Fruit fly (Drosophila melanogaster) whole organism, embryonic: ENCODE measurements around the gene CG6656.

Experiments used
- Atf-2 ChIP-seq: fragments of 200-800 bp; sonication (Bioruptor generic); optimal IDR thresholded peaks from 2 replicates; lab custom pipeline; 2016; ENCODE audit warnings: missing biosample characterization, missing genetic modification characterization
- Bteb2 ChIP-seq: fragments of 200-800 bp; sonication (Bioruptor generic); optimal IDR thresholded peaks from 2 replicates; lab custom pipeline; 2016; ENCODE audit warnings: missing biosample characterization, missing genetic modification characterization
- CG10209 ChIP-seq: fragments of 200-800 bp; sonication (Bioruptor generic); optimal IDR thresholded peaks from 3 replicates; lab custom pipeline; 2017; ENCODE audit warnings: missing biosample characterization, mild to moderate bottlenecking, missing genetic modification characterization, missing genetic modification reagents
- CG10543 ChIP-seq: fragments of 200-800 bp; sonication (Bioruptor generic); optimal IDR thresholded peaks from 3 replicates; lab custom pipeline; 2017; ENCODE audit warnings: missing biosample characterization, mild to moderate bottlenecking, missing genetic modification characterization, moderate library complexity
- CG11093 ChIP-seq: fragments of 200-800 bp; sonication (Bioruptor generic); IDR thresholded peaks from 3 replicates; pipeline ENCODE4 v1.3.6; 2022; ENCODE audit warnings: missing biosample characterization, missing genetic modification characterization
- CG12942 ChIP-seq: fragments of 200-800 bp; sonication (Bioruptor generic); optimal IDR thresholded peaks from 3 replicates; lab custom pipeline; 2016; ENCODE audit warnings: missing biosample characterization, missing genetic modification characterization
- CG14710 ChIP-seq: fragments of 200-800 bp; sonication (Bioruptor generic); optimal IDR thresholded peaks from 3 replicates; lab custom pipeline; 2019; ENCODE audit warnings: missing biosample characterization, mild to moderate bottlenecking, missing genetic modification characterization, moderate library complexity
- CG14860 ChIP-seq: fragments of 200-800 bp; sonication (Bioruptor generic); IDR thresholded peaks from 3 replicates; pipeline ENCODE4 v1.3.6; 2022; ENCODE audit warnings: missing biosample characterization, missing genetic modification characterization; ENCODE audit not compliant: partially characterized antibody
- CG15601 ChIP-seq: fragments of 200-800 bp; sonication (Bioruptor generic); optimal IDR thresholded peaks from 3 replicates; lab custom pipeline; 2019; ENCODE audit warnings: missing biosample characterization, mild to moderate bottlenecking, missing genetic modification characterization, moderate library complexity
- CG15696 ChIP-seq: fragments of 200-800 bp; sonication (Bioruptor generic); optimal IDR thresholded peaks from 2 replicates; lab custom pipeline; 2019; ENCODE audit warnings: missing biosample characterization, mild to moderate bottlenecking, missing genetic modification characterization, moderate library complexity
- CG17361 ChIP-seq: fragments of 200-800 bp; sonication (Bioruptor generic); IDR thresholded peaks from 3 replicates; pipeline ENCODE4 v1.3.6; 2022; ENCODE audit warnings: missing biosample characterization, missing genetic modification characterization
- CG18262 ChIP-seq: fragments of 200-800 bp; optimal IDR thresholded peaks from 3 replicates; lab custom pipeline; 2019; ENCODE audit warnings: missing biosample characterization, mild to moderate bottlenecking, missing genetic modification characterization, moderate library complexity
- CG30431 ChIP-seq: fragments of 200-800 bp; sonication (Bioruptor generic); optimal IDR thresholded peaks from 2 replicates; lab custom pipeline; 2017; ENCODE audit warnings: missing biosample characterization, missing genetic modification characterization
- CG31441 ChIP-seq: fragments of 200-800 bp; sonication (Bioruptor generic); IDR thresholded peaks from 2 replicates; pipeline ENCODE4 v1.3.6; 2022; ENCODE audit warnings: missing biosample characterization, missing genetic modification characterization
- CG3281 ChIP-seq: fragments of 200-800 bp; sonication (Bioruptor generic); optimal IDR thresholded peaks from 3 replicates; lab custom pipeline; 2017; ENCODE audit warnings: missing biosample characterization, mild to moderate bottlenecking, missing genetic modification characterization
- CG34422 ChIP-seq: fragments of 200-800 bp; sonication (Bioruptor generic); IDR thresholded peaks from 3 replicates; pipeline ENCODE4 v1.3.6; 2022; ENCODE audit warnings: missing biosample characterization, missing genetic modification characterization
- CG6689 ChIP-seq: fragments of 200-800 bp; sonication (Bioruptor generic); IDR thresholded peaks from 2 replicates; pipeline ENCODE4 v1.3.6; 2022; ENCODE audit warnings: missing biosample characterization, missing genetic modification characterization
- CG9817 ChIP-seq: fragments of 200-800 bp; sonication (Bioruptor generic); optimal IDR thresholded peaks from 2 replicates; lab custom pipeline; 2018; ENCODE audit warnings: missing biosample characterization, mild to moderate bottlenecking, missing genetic modification characterization, moderate library complexity
- Dek ChIP-seq: fragments of 200-800 bp; sonication (Bioruptor generic); optimal IDR thresholded peaks from 3 replicates; lab custom pipeline; 2019; ENCODE audit warnings: missing biosample characterization, mild to moderate bottlenecking, missing genetic modification characterization, moderate library complexity
- Drgx ChIP-seq: fragments of 200-800 bp; sonication (Bioruptor generic); IDR thresholded peaks from 2 replicates; pipeline ENCODE4 v1.3.6; 2022; ENCODE audit warnings: missing biosample characterization, missing genetic modification characterization
- Ets65A ChIP-seq: fragments of 200-800 bp; sonication (Bioruptor generic); peaks from one replicate; lab custom pipeline; 2016; ENCODE audit warnings: missing biosample characterization, missing genetic modification characterization
- HLH4C ChIP-seq: fragments of 200-800 bp; sonication (Bioruptor generic); IDR thresholded peaks from 3 replicates; pipeline ENCODE4 v1.3.6; 2022; ENCODE audit warnings: missing biosample characterization, missing genetic modification characterization; ENCODE audit not compliant: partially characterized antibody
- HLHmδ ChIP-seq: fragments of 200-800 bp; sonication (Bioruptor generic); optimal IDR thresholded peaks from 2 replicates; lab custom pipeline; 2018; ENCODE audit warnings: missing biosample characterization, mild to moderate bottlenecking, missing genetic modification characterization, moderate library complexity
- Mes4 ChIP-seq: fragments of 200-800 bp; sonication (Bioruptor generic); optimal IDR thresholded peaks from 2 replicates; lab custom pipeline; 2016; ENCODE audit warnings: missing biosample characterization, missing genetic modification characterization
- Ptx1 ChIP-seq: fragments of 200-800 bp; sonication (Bioruptor generic); IDR thresholded peaks from 2 replicates; pipeline ENCODE4 v1.3.6; 2022; ENCODE audit warnings: missing biosample characterization, missing genetic modification characterization
- Sox102F ChIP-seq: fragments of 200-800 bp; sonication (Bioruptor generic); optimal IDR thresholded peaks from 2 replicates; lab custom pipeline; 2018; ENCODE audit warnings: missing biosample characterization, mild to moderate bottlenecking, missing genetic modification characterization, moderate library complexity
- Spps ChIP-seq: fragments of 200-800 bp; sonication (Bioruptor generic); optimal IDR thresholded peaks from 2 replicates; lab custom pipeline; 2018; ENCODE audit warnings: missing biosample characterization, mild to moderate bottlenecking, missing genetic modification characterization
- Tbp ChIP-seq: fragments of >200 bp; optimal IDR thresholded peaks from 2 replicates; lab custom pipeline; 2018; ENCODE audit warnings: missing biosample characterization, missing genetic modification characterization
- YL-1 ChIP-seq: fragments of 200-800 bp; sonication (Bioruptor generic); optimal IDR thresholded peaks from 3 replicates; lab custom pipeline; 2017; ENCODE audit warnings: missing biosample characterization, mild to moderate bottlenecking, missing genetic modification characterization
- ap ChIP-seq: fragments of 200-800 bp; sonication (Bioruptor generic); IDR thresholded peaks from 2 replicates; pipeline ENCODE4 v1.3.6; 2022; ENCODE audit warnings: missing biosample characterization, missing genetic modification characterization
- bab2 ChIP-seq: fragments of 200-800 bp; sonication (Bioruptor generic); optimal IDR thresholded peaks from 2 replicates; lab custom pipeline; 2016; ENCODE audit warnings: missing biosample characterization, missing genetic modification characterization
- cad ChIP-seq: fragments of >200 bp; optimal IDR thresholded peaks from 2 replicates; lab custom pipeline; 2017; ENCODE audit warnings: missing biosample characterization, missing genetic modification characterization
- chif ChIP-seq, 2 experiments: fragments of 200-800 bp; sonication (Bioruptor generic); optimal IDR thresholded peaks; 3 replicates each; lab custom pipeline; 2016; ENCODE audit warnings: missing biosample characterization in 2 of 2, missing genetic modification characterization in 2 of 2
- disco-r ChIP-seq: fragments of 200-800 bp; sonication (Bioruptor generic); optimal IDR thresholded peaks from 2 replicates; lab custom pipeline; 2016; ENCODE audit warnings: missing biosample characterization, missing genetic modification characterization
- dmrt11E ChIP-seq: fragments of 200-800 bp; sonication (Bioruptor generic); optimal IDR thresholded peaks from 3 replicates; lab custom pipeline; 2018; ENCODE audit warnings: missing biosample characterization, mild to moderate bottlenecking, missing genetic modification characterization, moderate library complexity
- ems ChIP-seq: fragments of 200-800 bp; sonication (Bioruptor generic); optimal IDR thresholded peaks from 3 replicates; lab custom pipeline; 2016; ENCODE audit warnings: missing biosample characterization, missing genetic modification characterization
- gem ChIP-seq: fragments of 200-800 bp; sonication (Bioruptor generic); optimal IDR thresholded peaks from 2 replicates; lab custom pipeline; 2019; ENCODE audit warnings: missing biosample characterization, mild to moderate bottlenecking, missing genetic modification characterization, moderate library complexity
- h ChIP-seq: fragments of >200 bp; optimal IDR thresholded peaks from 2 replicates; lab custom pipeline; 2017
- klu ChIP-seq: fragments of 200-800 bp; sonication (Bioruptor generic); IDR thresholded peaks from 2 replicates; pipeline ENCODE4 v1.3.6; 2022; ENCODE audit warnings: missing biosample characterization, missing genetic modification characterization
- lilli ChIP-seq: fragments of 200-800 bp; sonication (Bioruptor generic); optimal IDR thresholded peaks from 3 replicates; lab custom pipeline; 2016; ENCODE audit warnings: missing biosample characterization, missing genetic modification characterization
- lov ChIP-seq, 2 experiments: fragments of 200-800 bp in 1 of 2; fragments of >200 bp in 1 of 2; sonication (Bioruptor generic) in 1 of 2; IDR thresholded peaks in 1 of 2; optimal IDR thresholded peaks in 1 of 2; 2 replicates in 1 of 2; 3 replicates in 1 of 2; pipeline versions ENCODE4 v1.3.6 to Lab custom; 2017 to 2022; ENCODE audit warnings: missing biosample characterization in 1 of 2, missing genetic modification characterization in 1 of 2
- mirr ChIP-seq: fragments of 200-800 bp; sonication (Bioruptor generic); optimal IDR thresholded peaks from 3 replicates; lab custom pipeline; 2018; ENCODE audit warnings: missing biosample characterization, mild to moderate bottlenecking, missing genetic modification characterization
- nmo ChIP-seq: fragments of 200-800 bp; sonication (Bioruptor generic); optimal IDR thresholded peaks from 2 replicates; lab custom pipeline; 2018; ENCODE audit warnings: missing biosample characterization, mild to moderate bottlenecking, missing genetic modification characterization, moderate library complexity
- phol ChIP-seq: fragments of 200-800 bp; sonication (Bioruptor generic); optimal IDR thresholded peaks from 3 replicates; lab custom pipeline; 2018; ENCODE audit warnings: missing biosample characterization, mild to moderate bottlenecking, missing genetic modification characterization, moderate library complexity
- rib ChIP-seq: fragments of 200-800 bp; sonication (Bioruptor generic); IDR thresholded peaks from 2 replicates; pipeline ENCODE4 v1.3.6; 2022; ENCODE audit warnings: missing biosample characterization, missing genetic modification characterization
- sens ChIP-seq: fragments of 200-800 bp; sonication (Bioruptor generic); peaks from one replicate; lab custom pipeline; 2016; ENCODE audit warnings: missing biosample characterization, missing genetic modification characterization
- twi ChIP-seq: fragments of 200-800 bp; optimal IDR thresholded peaks from 2 replicates; lab custom pipeline; 2019; ENCODE audit warnings: missing biosample characterization, mild to moderate bottlenecking, missing genetic modification characterization, moderate library complexity
- tx ChIP-seq: fragments of 200-800 bp; sonication (Bioruptor generic); optimal IDR thresholded peaks from 2 replicates; lab custom pipeline; 2016; ENCODE audit warnings: missing biosample characterization, missing genetic modification characterization
- yki ChIP-seq: fragments of >200 bp; optimal IDR thresholded peaks from 3 replicates; lab custom pipeline; 2018
- zen ChIP-seq: fragments of 200-800 bp; sonication (Bioruptor generic); optimal IDR thresholded peaks from 3 replicates; lab custom pipeline; 2018; ENCODE audit warnings: missing biosample characterization, mild to moderate bottlenecking, missing genetic modification characterization, moderate library complexity

Gene CG6656

DNA sequence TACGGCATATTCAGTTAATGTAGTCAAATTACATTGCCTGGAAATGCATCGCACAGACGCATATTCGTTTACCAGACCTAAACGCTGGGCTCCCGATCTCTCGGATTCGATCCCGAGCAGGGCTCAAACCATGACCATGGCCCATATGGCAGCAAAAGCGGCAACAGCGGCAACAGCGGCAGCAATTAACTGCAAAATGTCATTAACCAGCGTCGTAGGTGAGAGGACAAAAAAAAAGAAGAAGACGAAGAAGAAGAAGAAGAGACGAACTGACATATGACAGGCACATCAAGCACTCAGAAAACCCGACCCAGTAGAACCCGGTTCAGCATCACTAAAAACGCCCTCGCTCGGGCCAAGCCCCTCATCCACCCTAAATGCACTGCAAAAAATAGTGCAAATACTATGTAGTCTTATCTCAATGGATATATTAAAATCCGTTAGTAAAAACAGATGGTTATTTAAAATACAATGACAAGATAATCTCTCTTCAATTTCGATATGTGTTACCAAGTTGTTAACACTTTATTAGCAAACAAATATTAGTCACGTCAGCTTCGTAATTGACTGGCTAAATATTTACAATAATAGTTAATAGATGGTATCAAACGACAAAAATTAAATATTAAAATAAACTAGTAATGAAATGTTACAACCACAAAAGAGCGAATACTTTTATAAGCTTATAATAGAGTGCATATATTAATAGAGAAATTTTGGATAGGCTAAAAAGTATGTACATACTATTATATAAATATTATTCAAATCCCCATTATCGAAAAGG lies 49.1 kb upstream of the CG6656 start (continued):
- TF ChIP-seq CG14710 (peak; percentile 10), Mes4 (GFP tag; lab: Kevin White, UChicago) (no peak), twi (no peak), Drgx (GFP tag; lab: Robert Waterston, UW) (no peak), CG12942 (no peak), CG9817 (tag; lab: Kevin White, UChicago) (no peak), zen (tag; lab: Kevin White, UChicago) (peak; percentile 75), Dek (tag; lab: Kevin White, UChicago) (no peak), CG11093 (GFP tag; lab: Robert Waterston, UW) (no peak), mirr (GFP tag; lab: Kevin White, UChicago) (no peak), CG3281 (GFP tag; lab: Kevin White, UChicago) (no peak), tx (GFP tag; lab: Kevin White, UChicago) (no peak), CG18262 (peak; percentile 32), CG17361 (0 out of 3 replicates have a peak, but pooled peaks have one; percentile 39), CG31441 (0 out of 2 replicates have a peak, but pooled peaks have one; percentile 17), CG15696 (tag; lab: Kevin White, UChicago) (peak; percentile 40), klu (no peak), bab2 (GFP tag; lab: Kevin White, UChicago) (no peak), lilli (no peak), disco-r (GFP tag; lab: Kevin White, UChicago) (no peak), lov (optimal IDR thresholded peaks at IDR 0.05; lab: Kevin White, UChicago) (no peak), lov (GFP tag; IDR thresholded peaks at IDR 0.05; lab: Robert Waterston, UW) (0 out of 3 replicates have a peak, but pooled peaks have one; percentile 44), CG10209 (GFP tag; lab: Kevin White, UChicago) (no peak), chif (GFP tag; optimal IDR thresholded peaks at IDR 0.05; lab: Kevin White, UChicago) (no peak), rib (GFP tag; lab: Robert Waterston, UW) (no peak), ems (GFP tag; lab: Kevin White, UChicago) (no peak), CG10543 (GFP tag; lab: Kevin White, UChicago) (no peak), CG6689 (0 out of 2 replicates have a peak, but pooled peaks have one; percentile 6), ap (GFP tag; lab: Robert Waterston, UW) (no peak), Tbp (GFP tag; lab: Kevin White, UChicago) (no peak), Bteb2 (no peak), YL-1 (GFP tag; lab: Kevin White, UChicago) (no peak), h (no peak)
- TF ChIP-seq, all 482 proteins: peak for 22

DNA sequence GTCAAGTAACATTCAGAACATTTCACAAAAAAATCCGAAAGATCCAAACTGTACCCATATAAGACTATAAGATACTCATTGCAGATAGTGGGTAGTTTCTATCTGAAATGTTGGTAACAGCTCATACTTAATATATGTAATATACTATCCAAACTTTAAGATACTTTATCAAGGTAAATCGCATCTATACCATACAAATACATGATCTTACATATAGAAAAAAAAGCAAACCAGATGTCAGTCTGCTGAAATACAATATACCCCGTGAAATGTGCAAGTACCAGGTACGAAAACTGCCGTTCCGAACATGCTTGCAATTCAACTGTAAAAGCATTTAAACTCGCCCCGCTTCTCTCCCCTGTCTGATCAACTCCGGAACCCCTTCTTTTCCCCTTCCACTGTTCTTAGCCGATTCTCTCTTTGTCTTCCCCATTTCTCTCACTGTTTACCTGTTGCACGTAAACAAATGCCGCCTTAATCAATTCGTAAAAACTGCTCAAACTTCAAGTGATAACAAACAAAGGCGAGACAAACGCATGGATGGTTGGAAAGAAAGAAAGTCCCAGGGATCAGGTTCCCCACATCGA lies 47.5 kb upstream of the CG6656 start:
- TF ChIP-seq Spps (no peak), HLH4C (peak; percentile 38; the same call in 2 of the 3 replicates), gem (peak; percentile 11), Ets65A (GFP tag; lab: Kevin White, UChicago) (peak; percentile 11), CG14860 (0 out of 3 replicates have a peak, but pooled peaks have one; percentile 16), phol (tag; lab: Kevin White, UChicago) (peak; percentile 20), nmo (GFP tag; lab: Kevin White, UChicago) (peak; percentile 30), CG34422 (GFP tag; lab: Robert Waterston, UW) (0 out of 3 replicates have a peak, but pooled peaks have one; percentile 23), Ptx1 (0 out of 2 replicates have a peak, but pooled peaks have one; percentile 21), yki (no peak), cad (GFP tag; lab: Kevin White, UChicago) (no peak), Atf-2 (GFP tag; lab: Kevin White, UChicago) (no peak), sens (GFP tag; lab: Kevin White, UChicago) (peak; percentile 2), CG30431 (GFP tag; lab: Kevin White, UChicago) (no peak), HLHmδ (peak; percentile 36), dmrt11E (tag; lab: Kevin White, UChicago) (peak; percentile 9), CG15601 (tag; lab: Kevin White, UChicago) (no peak), Sox102F (GFP tag; lab: Kevin White, UChicago) (peak; percentile 25)
